Fruit fly (Drosophila melanogaster) whole organism, adult: Measurements from ENCODE around the gene CG18170.

Experiments
- CG14711 ChIP-seq: fragments of 200-800 bp; sonication (Bioruptor generic); optimal IDR thresholded peaks from 2 replicates; lab custom pipeline; 2018; ENCODE audit warnings: missing biosample characterization, mild to moderate bottlenecking, missing genetic modification characterization, moderate library complexity
- CG5204 ChIP-seq: fragments of 200-800 bp; sonication (Bioruptor generic); optimal IDR thresholded peaks from 2 replicates; lab custom pipeline; 2016; ENCODE audit warnings: missing biosample characterization, missing genetic modification characterization
- CG7045 ChIP-seq: fragments of 200-800 bp; sonication (Bioruptor generic); optimal IDR thresholded peaks from 2 replicates; lab custom pipeline; 2017; ENCODE audit warnings: missing biosample characterization, mild to moderate bottlenecking, missing genetic modification characterization
- Hr96 ChIP-seq: fragments of 200-800 bp; sonication (Bioruptor generic); optimal IDR thresholded peaks from 2 replicates; lab custom pipeline; 2016; ENCODE audit warnings: missing biosample characterization, missing genetic modification characterization
- cnc ChIP-seq, 2 experiments: fragments of >200 bp; optimal IDR thresholded peaks; 2 replicates each; lab custom pipeline; 2017
- kay ChIP-seq: fragments of 200-800 bp; sonication (Bioruptor generic); peaks from one replicate; lab custom pipeline; 2016; ENCODE audit warnings: missing biosample characterization, missing genetic modification characterization, borderline replicate concordance
- pad ChIP-seq: fragments of 200-800 bp; sonication (Bioruptor generic); optimal IDR thresholded peaks from 3 replicates; lab custom pipeline; 2017; ENCODE audit warnings: missing biosample characterization, missing genetic modification characterization, mild to moderate bottlenecking, moderate library complexity, missing genetic modification reagents

DNA sequence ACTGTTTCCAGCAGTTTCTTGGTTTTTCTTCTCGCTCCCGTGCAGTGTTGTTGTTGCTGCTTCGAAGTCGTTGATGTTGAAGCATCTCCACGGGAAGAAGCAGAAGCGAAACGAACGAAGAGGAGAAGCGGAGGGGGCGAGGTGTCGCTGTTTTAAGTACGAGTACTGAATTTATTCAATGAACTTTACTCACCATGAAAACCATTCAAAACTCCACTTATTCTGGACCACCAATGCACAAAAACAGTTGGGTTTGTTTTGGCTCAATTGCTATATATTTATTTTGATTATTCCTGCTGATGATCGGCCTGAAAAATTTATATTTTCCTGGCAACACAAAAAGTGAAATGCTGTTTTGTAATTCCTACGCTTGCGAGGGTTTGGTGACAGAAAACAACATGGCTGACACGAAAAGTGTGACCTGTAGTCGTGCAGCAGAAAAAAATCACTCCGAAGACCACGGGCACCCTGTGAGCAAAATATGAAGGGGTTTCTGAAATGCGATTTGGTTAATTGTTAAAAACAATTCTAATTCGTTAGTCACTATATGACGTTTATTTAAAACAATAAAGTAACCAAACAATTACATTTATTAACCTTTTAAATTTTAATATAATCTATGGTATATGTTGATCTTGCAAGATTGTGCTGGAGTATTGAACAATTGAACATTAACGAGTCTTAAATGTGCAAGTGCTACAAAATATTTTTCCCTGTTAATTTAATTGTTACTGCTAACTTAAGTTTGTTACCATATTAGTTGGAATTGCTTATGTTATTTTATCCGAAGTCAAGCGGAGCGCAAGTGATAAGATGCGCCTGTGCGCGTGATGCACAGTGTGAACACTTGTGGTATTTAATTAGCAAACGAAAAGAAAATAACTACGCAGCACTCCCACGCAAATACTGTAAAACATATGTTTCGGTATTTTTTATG lies 34.3 kb upstream of the CG18170 start, which contains the start of gene CG7879:
- TF ChIP-seq Hr96 (no peak), CG14711 (no peak), CG7045 (GFP tag; lab: Kevin White, UChicago) (no peak), CG5204 (no peak), cnc (optimal IDR thresholded peaks at IDR 0.05; lab: Kevin White, UChicago) (no peak), kay (GFP tag; lab: Kevin White, UChicago) (no peak), pad (GFP tag; lab: Kevin White, UChicago) (no peak)
